Fruit fly (Drosophila melanogaster) whole organism, embryonic: ENCODE data around the gene AGO2.

ENCODE experiments used
- Adf1 ChIP-seq: fragments of 200-800 bp; sonication (Bioruptor generic); IDR thresholded peaks from 2 replicates; pipeline ENCODE4 v1.3.6; 2022; ENCODE audit warnings: missing biosample characterization, missing genetic modification characterization
- CG10959 ChIP-seq: fragments of 200-800 bp; sonication (Bioruptor generic); IDR thresholded peaks from 2 replicates; pipeline ENCODE4 v1.3.6; 2022; ENCODE audit warnings: missing biosample characterization, missing genetic modification characterization
- CG14014 ChIP-seq: fragments of 200-800 bp; sonication (Bioruptor generic); IDR thresholded peaks from 2 replicates; pipeline ENCODE4 v1.3.6; 2022; ENCODE audit warnings: missing biosample characterization, missing genetic modification characterization
- CG15601 ChIP-seq: fragments of 200-800 bp; sonication (Bioruptor generic); optimal IDR thresholded peaks from 3 replicates; lab custom pipeline; 2019; ENCODE audit warnings: missing biosample characterization, mild to moderate bottlenecking, missing genetic modification characterization, moderate library complexity
- CG16779 ChIP-seq: fragments of 200-800 bp; sonication (Bioruptor generic); IDR thresholded peaks from 2 replicates; pipeline ENCODE4 v1.3.6; 2022; ENCODE audit warnings: missing biosample characterization, missing genetic modification characterization
- CG2202 ChIP-seq: fragments of 200-800 bp; sonication (Bioruptor generic); optimal IDR thresholded peaks from 2 replicates; lab custom pipeline; 2018; ENCODE audit warnings: missing biosample characterization, mild to moderate bottlenecking, missing genetic modification characterization
- CG2678 ChIP-seq: fragments of 200-800 bp; sonication (Bioruptor generic); optimal IDR thresholded peaks from 3 replicates; lab custom pipeline; 2019; ENCODE audit warnings: missing biosample characterization, mild to moderate bottlenecking, missing genetic modification characterization, moderate library complexity
- CG30020 ChIP-seq: fragments of 200-800 bp; optimal IDR thresholded peaks from 2 replicates; lab custom pipeline; 2019; ENCODE audit warnings: missing biosample characterization, mild to moderate bottlenecking, missing genetic modification characterization, moderate library complexity
- CG33213 ChIP-seq: fragments of 200-800 bp; sonication (Bioruptor generic); optimal IDR thresholded peaks from 3 replicates; lab custom pipeline; 2016; ENCODE audit warnings: missing biosample characterization, missing genetic modification characterization
- CG33557 ChIP-seq: fragments of 200-800 bp; sonication (Bioruptor generic); optimal IDR thresholded peaks from 2 replicates; lab custom pipeline; 2019; ENCODE audit warnings: missing biosample characterization, mild to moderate bottlenecking, missing genetic modification characterization, moderate library complexity
- CG4282 ChIP-seq: fragments of 200-800 bp; sonication (Bioruptor generic); optimal IDR thresholded peaks from 2 replicates; lab custom pipeline; 2016; ENCODE audit warnings: missing biosample characterization, missing genetic modification characterization
- CG4424 ChIP-seq: fragments of 200-800 bp; sonication (Bioruptor generic); optimal IDR thresholded peaks from 3 replicates; lab custom pipeline; 2016; ENCODE audit warnings: missing biosample characterization, missing genetic modification characterization
- CG4617 ChIP-seq: fragments of 200-800 bp; sonication (Bioruptor generic); optimal IDR thresholded peaks from 3 replicates; lab custom pipeline; 2016; ENCODE audit warnings: missing biosample characterization, missing genetic modification characterization, borderline replicate concordance
- CG6654 ChIP-seq: fragments of 200-800 bp; sonication (Bioruptor generic); optimal IDR thresholded peaks from 2 replicates; lab custom pipeline; 2017; ENCODE audit warnings: missing biosample characterization, mild to moderate bottlenecking, missing genetic modification characterization
- CG8089 ChIP-seq: fragments of 200-800 bp; sonication (Bioruptor generic); optimal IDR thresholded peaks from 3 replicates; lab custom pipeline; 2016; ENCODE audit warnings: missing biosample characterization, missing genetic modification characterization
- CkIIα-i1 ChIP-seq: fragments of 200-800 bp; sonication (Bioruptor generic); IDR thresholded peaks from 2 replicates; pipeline ENCODE4 v1.3.6; 2022; ENCODE audit warnings: missing biosample characterization, missing genetic modification characterization
- Dbx ChIP-seq: fragments of 200-800 bp; sonication (Bioruptor generic); IDR thresholded peaks from 3 replicates; pipeline ENCODE4 v1.3.6; 2022; ENCODE audit warnings: missing biosample characterization, missing genetic modification characterization
- HLH3B ChIP-seq: fragments of 200-800 bp; sonication (Bioruptor generic); IDR thresholded peaks from 2 replicates; pipeline ENCODE4 v1.3.6; 2022; ENCODE audit warnings: missing biosample characterization, missing genetic modification characterization
- Hr39 ChIP-seq: fragments of >200 bp; optimal IDR thresholded peaks from 2 replicates; lab custom pipeline; 2017
- Hr78 ChIP-seq, 2 experiments: fragments of 200-800 bp in 1 of 2; fragments of >200 bp in 1 of 2; sonication (Bioruptor generic) in 1 of 2; optimal IDR thresholded peaks; 2 replicates each; lab custom pipeline; 2017 to 2019; ENCODE audit warnings: missing biosample characterization in 2 of 2, missing genetic modification characterization in 2 of 2, mild to moderate bottlenecking in 1 of 2, moderate library complexity in 1 of 2
- Lpt ChIP-seq: fragments of >200 bp; optimal IDR thresholded peaks from 2 replicates; lab custom pipeline; 2018; ENCODE audit warnings: missing biosample characterization, missing genetic modification characterization
- NK7.1 ChIP-seq: fragments of 200-800 bp; sonication (Bioruptor generic); optimal IDR thresholded peaks from 3 replicates; lab custom pipeline; 2016; ENCODE audit warnings: missing biosample characterization, missing genetic modification characterization
- Neu2 ChIP-seq: fragments of 200-800 bp; sonication (Bioruptor generic); optimal IDR thresholded peaks from 3 replicates; lab custom pipeline; 2016; ENCODE audit warnings: missing biosample characterization, missing genetic modification characterization, borderline replicate concordance
- Nf-YA ChIP-seq: fragments of 200-800 bp; sonication (Bioruptor generic); IDR thresholded peaks from 2 replicates; pipeline ENCODE4 v1.3.6; 2022; ENCODE audit warnings: missing biosample characterization, missing genetic modification characterization
- Ptx1 ChIP-seq: fragments of 200-800 bp; sonication (Bioruptor generic); IDR thresholded peaks from 2 replicates; pipeline ENCODE4 v1.3.6; 2022; ENCODE audit warnings: missing biosample characterization, missing genetic modification characterization
- Rx ChIP-seq: fragments of 200-800 bp; sonication (Bioruptor generic); IDR thresholded peaks from 2 replicates; pipeline ENCODE4 v1.3.6; 2022; ENCODE audit warnings: missing biosample characterization, missing genetic modification characterization
- Sox102F ChIP-seq: fragments of 200-800 bp; sonication (Bioruptor generic); optimal IDR thresholded peaks from 2 replicates; lab custom pipeline; 2018; ENCODE audit warnings: missing biosample characterization, mild to moderate bottlenecking, missing genetic modification characterization, moderate library complexity
- Spps ChIP-seq: fragments of 200-800 bp; sonication (Bioruptor generic); optimal IDR thresholded peaks from 2 replicates; lab custom pipeline; 2018; ENCODE audit warnings: missing biosample characterization, mild to moderate bottlenecking, missing genetic modification characterization
- TFAM ChIP-seq: fragments of 200-800 bp; sonication (Bioruptor generic); optimal IDR thresholded peaks from 2 replicates; lab custom pipeline; 2017; ENCODE audit warnings: missing biosample characterization, missing genetic modification characterization, inconsistent platforms
- abd-A ChIP-seq: fragments of 200-800 bp; sonication (Bioruptor generic); optimal IDR thresholded peaks from 3 replicates; lab custom pipeline; 2019; ENCODE audit warnings: missing biosample characterization, mild to moderate bottlenecking, missing genetic modification characterization, moderate library complexity
- ase ChIP-seq: fragments of 200-800 bp; sonication (Bioruptor generic); IDR thresholded peaks from 3 replicates; pipeline ENCODE4 v1.3.6; 2022; ENCODE audit warnings: missing biosample characterization, missing genetic modification characterization
- chif ChIP-seq, 2 experiments: fragments of 200-800 bp; sonication (Bioruptor generic); optimal IDR thresholded peaks; 3 replicates each; lab custom pipeline; 2016; ENCODE audit warnings: missing biosample characterization in 2 of 2, missing genetic modification characterization in 2 of 2
- emc ChIP-seq: fragments of 200-800 bp; sonication (Bioruptor generic); optimal IDR thresholded peaks from 2 replicates; lab custom pipeline; 2016; ENCODE audit warnings: missing biosample characterization, missing genetic modification characterization
- ems ChIP-seq: fragments of 200-800 bp; sonication (Bioruptor generic); optimal IDR thresholded peaks from 3 replicates; lab custom pipeline; 2016; ENCODE audit warnings: missing biosample characterization, missing genetic modification characterization
- esg ChIP-seq: fragments of 200-800 bp; sonication (Bioruptor generic); conservative IDR thresholded peaks from 2 replicates; pipeline ENCODE4 v1.3.6; 2022; ENCODE audit warnings: missing biosample characterization, missing genetic modification characterization
- exex ChIP-seq: fragments of 200-800 bp; sonication (Bioruptor generic); optimal IDR thresholded peaks from 4 replicates; lab custom pipeline; 2018; ENCODE audit warnings: missing biosample characterization, mild to moderate bottlenecking, missing genetic modification characterization, moderate library complexity
- fu2 ChIP-seq: fragments of 200-800 bp; sonication (Bioruptor generic); optimal IDR thresholded peaks from 2 replicates; lab custom pipeline; 2016; ENCODE audit warnings: missing biosample characterization, missing genetic modification characterization
- grn ChIP-seq: fragments of 200-800 bp; sonication (Bioruptor generic); optimal IDR thresholded peaks from 3 replicates; lab custom pipeline; 2017; ENCODE audit warnings: missing biosample characterization, missing genetic modification characterization
- h ChIP-seq: fragments of >200 bp; optimal IDR thresholded peaks from 2 replicates; lab custom pipeline; 2017
- jing ChIP-seq: fragments of 200-800 bp; sonication (Bioruptor generic); optimal IDR thresholded peaks from 2 replicates; lab custom pipeline; 2018; ENCODE audit warnings: missing biosample characterization, mild to moderate bottlenecking, missing genetic modification characterization
- lab ChIP-seq: fragments of 200-800 bp; sonication (Bioruptor generic); optimal IDR thresholded peaks from 3 replicates; lab custom pipeline; 2017; ENCODE audit warnings: missing biosample characterization, missing genetic modification characterization, mild to moderate bottlenecking, moderate library complexity, missing genetic modification reagents
- lbe ChIP-seq: fragments of 200-800 bp; sonication (Bioruptor generic); optimal IDR thresholded peaks from 2 replicates; lab custom pipeline; 2016; ENCODE audit warnings: missing biosample characterization, mild to moderate bottlenecking, missing genetic modification characterization
- pan ChIP-seq, 4 experiments: fragments of >200 bp in 3 of 4; fragments of 200-800 bp in 1 of 4; sonication (Bioruptor generic) in 1 of 4; optimal IDR thresholded peaks in 3 of 4; IDR thresholded peaks in 1 of 4; 2 replicates each; pipeline versions ENCODE4 v1.3.6 to Lab custom; 2017 to 2022; ENCODE audit warnings: missing biosample characterization in 2 of 4, missing genetic modification characterization in 2 of 4, mixed read lengths in 1 of 4
- rib ChIP-seq: fragments of 200-800 bp; sonication (Bioruptor generic); IDR thresholded peaks from 2 replicates; pipeline ENCODE4 v1.3.6; 2022; ENCODE audit warnings: missing biosample characterization, missing genetic modification characterization
- sima ChIP-seq: fragments of 200-800 bp; sonication (Bioruptor generic); optimal IDR thresholded peaks from 2 replicates; lab custom pipeline; 2016; ENCODE audit warnings: missing biosample characterization, missing genetic modification characterization
- sqz ChIP-seq: fragments of 200-800 bp; sonication (Bioruptor generic); optimal IDR thresholded peaks from 3 replicates; lab custom pipeline; 2018; ENCODE audit warnings: missing biosample characterization, mild to moderate bottlenecking, missing genetic modification characterization
- stc ChIP-seq: fragments of 200-800 bp; sonication (Bioruptor generic); IDR thresholded peaks from 2 replicates; pipeline ENCODE4 v1.3.6; 2022; ENCODE audit warnings: missing biosample characterization, missing genetic modification characterization
- stwl ChIP-seq: fragments of 200-800 bp; sonication (Bioruptor generic); optimal IDR thresholded peaks from 3 replicates; lab custom pipeline; 2018; ENCODE audit warnings: missing biosample characterization, mild to moderate bottlenecking, missing genetic modification characterization, moderate library complexity
- tna ChIP-seq: fragments of 200-800 bp; sonication (Bioruptor generic); IDR thresholded peaks from 2 replicates; pipeline ENCODE4 v1.3.6; 2022; ENCODE audit warnings: missing biosample characterization, missing genetic modification characterization; ENCODE audit not compliant: partially characterized antibody
- twi ChIP-seq: fragments of 200-800 bp; optimal IDR thresholded peaks from 2 replicates; lab custom pipeline; 2019; ENCODE audit warnings: missing biosample characterization, mild to moderate bottlenecking, missing genetic modification characterization, moderate library complexity

Gene AGO2

dm6 chr3L:15533402-15534129, 20.3 kb upstream of the AGO2 start (continued):
- peak; percentile 58 for TF ChIP-seq Sox102F
- peak; percentile 10 for TF ChIP-seq CG8089 (GFP tag; lab: Kevin White, UChicago)
- TF ChIP-seq jing (GFP tag; lab: Kevin White, UChicago), result no peak
- TF ChIP-seq Hr78 (GFP tag; optimal IDR thresholded peaks at IDR 0.05; lab: Kevin White, UChicago), result no peak
- peak; percentile 61 for TF ChIP-seq lab (GFP tag; lab: Kevin White, UChicago)
- TF ChIP-seq stwl (tag; lab: Kevin White, UChicago), result no peak
- TF ChIP-seq pan (optimal IDR thresholded peaks at IDR 0.05; lab: Kevin White, UChicago), result no peak
- TF ChIP-seq pan (GFP tag; optimal IDR thresholded peaks at IDR 0.05 in 1 of 2, IDR thresholded peaks at IDR 0.05 in 1 of 2), result peak in 1 of 2 experiments; percentile 22
- peak; percentile 34 for TF ChIP-seq Spps (tag; lab: Kevin White, UChicago)
- peak; percentile 57 for TF ChIP-seq HLH3B (GFP tag; lab: Robert Waterston, UW)
- TF ChIP-seq CG6654 (GFP tag; lab: Kevin White, UChicago), result no peak
- no peak for TF ChIP-seq emc (GFP tag; lab: Kevin White, UChicago)
- TF ChIP-seq lbe, result peak; percentile 87
- peak; percentile 26 for TF ChIP-seq ems (GFP tag; lab: Kevin White, UChicago)
- no peak; the same call in 2 of the 3 replicates for TF ChIP-seq Dbx
- TF ChIP-seq ase (GFP tag; lab: Robert Waterston, UW), result no peak
- peak; percentile 45 for TF ChIP-seq stc (GFP tag; lab: Robert Waterston, UW)
- TF ChIP-seq CG10959, result no peak
- no peak for TF ChIP-seq Nf-YA (GFP tag; lab: Robert Waterston, UW)
- TF ChIP-seq Rx (GFP tag; lab: Robert Waterston, UW), result peak; percentile 35
- no peak for TF ChIP-seq exex (tag; lab: Kevin White, UChicago)
- no peak for TF ChIP-seq NK7.1 (GFP tag; lab: Kevin White, UChicago)
- TF ChIP-seq h, result no peak
- no peak for TF ChIP-seq rib (GFP tag; lab: Robert Waterston, UW)
- TF ChIP-seq CG2678 (tag; lab: Kevin White, UChicago), result peak; percentile 44
- TF ChIP-seq CG4617 (GFP tag; lab: Kevin White, UChicago), result no peak
- TF ChIP-seq CG15601 (tag; lab: Kevin White, UChicago), result peak; percentile 25
- TF ChIP-seq Lpt (GFP tag; lab: Kevin White, UChicago), result no peak
- no peak for TF ChIP-seq TFAM (GFP tag; lab: Kevin White, UChicago)
- TF ChIP-seq Neu2 (GFP tag; lab: Kevin White, UChicago), result no peak
- peak; percentile 36; the same call in 1 of the 2 replicates for TF ChIP-seq Ptx1 (GFP tag; lab: Robert Waterston, UW)
- no peak for TF ChIP-seq CG2202 (tag; lab: Kevin White, UChicago)
- no peak for TF ChIP-seq CG30020 (tag; lab: Kevin White, UChicago)
- TF ChIP-seq fu2 (GFP tag; lab: Kevin White, UChicago), result no peak
- no peak for TF ChIP-seq CkIIα-i1 (GFP tag; lab: Robert Waterston, UW)
- no peak for TF ChIP-seq CG33213 (GFP tag; lab: Kevin White, UChicago)
- no peak for TF ChIP-seq tna (GFP tag; lab: Robert Waterston, UW)
- peak; percentile 34 for TF ChIP-seq CG33557 (GFP tag; lab: Kevin White, UChicago)
- TF ChIP-seq sqz (GFP tag; lab: Kevin White, UChicago), result no peak
- TF ChIP-seq sima (GFP tag; lab: Kevin White, UChicago), result no peak
- TF ChIP-seq CG14014 (GFP tag; lab: Robert Waterston, UW), result no peak
- no peak for TF ChIP-seq CG4282 (GFP tag; lab: Kevin White, UChicago)
- peak; percentile 15 for TF ChIP-seq CG4424 (GFP tag; lab: Kevin White, UChicago)
- 0 out of 2 replicates have a peak, but pooled peaks have one; percentile 3 for TF ChIP-seq CG16779 (GFP tag; lab: Robert Waterston, UW)
- no peak for TF ChIP-seq twi (tag; lab: Kevin White, UChicago)
- no peak for TF ChIP-seq Adf1 (GFP tag; lab: Robert Waterston, UW)
- TF ChIP-seq grn (GFP tag; lab: Kevin White, UChicago), result peak; percentile 62
- peak; percentile 18; the same call in 1 of the 2 replicates for TF ChIP-seq esg (GFP tag; lab: Robert Waterston, UW)
- TF ChIP-seq Hr39, result no peak
- TF ChIP-seq abd-A (tag; lab: Kevin White, UChicago), result peak; percentile 62
- TF ChIP-seq chif (GFP tag; optimal IDR thresholded peaks at IDR 0.05; lab: Kevin White, UChicago), result peak in 1 of 2 experiments; percentile 34
